Fruit fly (Drosophila melanogaster): ENCODE results near the gene mtDNA-helicase.

Gene mtDNA-helicase

dm6 chr2L:9850788-9851187 is 42.5 kb downstream of the mtDNA-helicase start (continued):
- TF ChIP-seq sna (GFP tag; IDR thresholded peaks at IDR 0.05; ENCODE audit: partially characterized antibody) (no peak), sens (GFP tag) (peak; percentile 68), Deaf1 (tag; optimal IDR thresholded peaks at IDR 0.05) (no peak), Pdp1 (GFP tag; optimal IDR thresholded peaks at IDR 0.05) (no peak), Aef1 (GFP tag; IDR thresholded peaks at IDR 0.05) (no peak), CG12219 (GFP tag; optimal IDR thresholded peaks at IDR 0.05) (no peak), Ets97D (GFP tag; optimal IDR thresholded peaks at IDR 0.05) (peak; percentile 55), schlank (tag; optimal IDR thresholded peaks at IDR 0.05) (no peak), al (GFP tag; IDR thresholded peaks at IDR 0.05) (no peak), Chrac-16 (GFP tag; optimal IDR thresholded peaks at IDR 0.05) (no peak), CG10462 (GFP tag; optimal IDR thresholded peaks at IDR 0.05) (no peak), CG6689 (GFP tag; IDR thresholded peaks at IDR 0.05) (no peak), oc (tag; optimal IDR thresholded peaks at IDR 0.05) (no peak), tup (GFP tag; optimal IDR thresholded peaks at IDR 0.05) (no peak), Hmr (GFP tag; optimal IDR thresholded peaks at IDR 0.05) (no peak), CG7271 (tag; optimal IDR thresholded peaks at IDR 0.05) (peak; percentile 58), wek (GFP tag; optimal IDR thresholded peaks at IDR 0.05) (no peak)

All from whole organism, embryonic.